Worm (Caenorhabditis elegans) whole organism, L4/young adult: ENCODE data around the gene F07E5.12.
"Not testable (repeated sequence)": the region's sequence is repeated elsewhere in the genome, so short reads cannot be mapped to it uniquely, and the experiment has no call there.

ENCODE experiments used
- W03F9.2 ChIP-seq: fragments of 150-350 bp; optimal IDR thresholded peaks from 2 replicates; lab custom pipeline; 2014; ENCODE audit warnings: missing biosample characterization, missing genetic modification characterization
- dao-5 ChIP-seq: sonication (generic microtip); optimal IDR thresholded peaks from 2 replicates; lab custom pipeline; 2016; ENCODE audit warnings: missing genotype, missing genetic modification characterization, moderate library complexity, missing compliant biosample characterization
- him-1 ChIP-seq: sonication (generic microtip); optimal IDR thresholded peaks from 2 replicates; lab custom pipeline; 2016; ENCODE audit warnings: missing genotype, missing genetic modification reagents, missing genetic modification characterization, missing compliant biosample characterization

- not testable (repeated sequence) for TF ChIP-seq W03F9.2, dao-5, him-1 (tag; lab: Kevin White, UChicago)
These were observed 35.5 kb upstream of the F07E5.12 start, which contains the start of gene btb-4 for ce11 chrII:2032282-2032681.
